Fruit fly (Drosophila melanogaster): ENCODE measurements around the gene Nepl20.

DNA sequence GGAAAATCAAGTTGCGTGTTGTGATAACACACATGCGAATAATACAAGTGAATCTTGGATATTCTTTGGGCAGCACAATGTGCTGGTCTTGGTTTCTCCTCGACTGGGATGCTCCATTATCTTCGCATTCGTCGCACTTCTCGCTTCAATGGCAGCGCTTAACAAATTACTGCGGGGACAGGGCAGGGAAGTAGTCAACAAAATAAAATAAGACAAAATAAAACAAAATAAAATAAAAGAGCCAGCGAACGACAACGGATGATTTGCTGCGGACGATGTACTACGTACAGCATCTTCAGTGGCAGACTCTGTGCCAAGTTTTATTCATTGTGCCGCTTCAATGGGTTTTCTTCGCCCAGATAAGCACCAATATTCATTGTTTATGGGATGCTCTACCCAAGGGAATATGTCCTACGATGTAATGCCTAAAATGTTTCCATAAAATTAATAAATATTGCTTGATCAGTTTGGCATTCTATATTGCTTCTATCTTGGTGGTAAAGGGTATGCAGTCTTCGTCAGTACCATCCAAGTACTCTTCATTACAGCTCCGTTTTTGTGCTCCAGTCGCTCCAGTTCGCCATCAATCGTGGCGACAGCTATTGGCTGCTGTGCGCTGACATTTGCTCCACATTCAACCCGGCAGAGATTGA, 33.6 kb upstream of the Nepl20 start:
- TF ChIP-seq HLH106 (tag; optimal IDR thresholded peaks at IDR 0.05) (no peak), Abd-B (GFP tag; optimal IDR thresholded peaks at IDR 0.05) (no peak), jim (GFP tag; optimal IDR thresholded peaks at IDR 0.05) (no peak), CG9705 (GFP tag; optimal IDR thresholded peaks at IDR 0.05) (no peak), lola (GFP tag; optimal IDR thresholded peaks at IDR 0.05) (no peak), br (GFP tag; optimal IDR thresholded peaks at IDR 0.05) (no peak)

Measured in whole organism, wandering third instar larva.